Worm (Caenorhabditis elegans): ENCODE data around the gene lgg-2.
"Not testable (repeated sequence)": the region's sequence is repeated elsewhere in the genome, so short reads cannot be mapped to it uniquely, and the experiment has no call there.

lgg-2 gene

ce11 chrIV:10966359-10966758 lies 30.7 kb upstream of the lgg-2 start, which contains the start of the genes aqp-3 and Y69E1A.8:
TSS of gene aqp-3 (minus strand) at chrIV:10966459.
TSS of gene Y69E1A.8 (plus strand) at chrIV:10966604.
- TF ChIP-seq ceh-30 (tag; optimal IDR thresholded peaks at IDR 0.05): no peak
- TF ChIP-seq F13H6.1 (tag; optimal IDR thresholded peaks at IDR 0.05): no peak
- TF ChIP-seq ceh-2 (tag; optimal IDR thresholded peaks at IDR 0.05): no peak

ce11 chrIV:10964688-10965087 lies 29.0 kb upstream of the lgg-2 start:
- TF ChIP-seq nfya-1 (tag; optimal IDR thresholded peaks at IDR 0.05) (no peak), Y22D7AL.16 (tag; optimal IDR thresholded peaks at IDR 0.05) (no peak)

DNA sequence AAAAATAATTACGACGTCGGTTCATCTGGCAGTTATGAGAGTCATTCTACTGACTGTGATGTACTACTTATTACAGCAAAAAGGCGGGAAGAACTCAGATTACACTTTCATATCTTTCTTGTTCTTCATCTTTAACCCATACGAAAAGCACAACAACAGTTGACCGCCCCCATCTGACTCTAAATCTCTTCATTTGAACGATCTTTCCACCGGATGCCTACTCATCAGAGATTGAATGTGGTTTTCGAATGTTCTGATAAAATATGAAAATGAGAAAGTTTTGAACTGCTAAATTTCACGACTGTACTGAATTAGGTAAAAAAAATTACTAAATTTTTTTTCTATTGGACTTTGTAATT lies 22.5 kb upstream of the lgg-2 start, which contains the start of gene sri-19:
TSS of gene sri-19 (plus strand) at position 143 of the 359 bp plus-strand sequence.
- TF ChIP-seq gmeb-2 (tag; optimal IDR thresholded peaks at IDR 0.05) (no peak), pqm-1 (tag; optimal IDR thresholded peaks at IDR 0.05) (no peak), eyg-1 (tag; optimal IDR thresholded peaks at IDR 0.05) (no peak), elt-4 (tag; optimal IDR thresholded peaks at IDR 0.05) (no peak), F13H6.1 (tag; optimal IDR thresholded peaks at IDR 0.05) (no peak), C08G9.2 (tag; optimal IDR thresholded peaks at IDR 0.05) (no peak), ceh-19 (GFP tag; optimal IDR thresholded peaks at IDR 0.05) (no peak), sox-4 (tag; optimal IDR thresholded peaks at IDR 0.05) (no peak), ceh-34 (tag; optimal IDR thresholded peaks at IDR 0.05) (no peak), nhr-232 (tag; optimal IDR thresholded peaks at IDR 0.05) (no peak), sox-2 (GFP tag; IDR thresholded peaks at IDR 0.05) (no peak), ttx-3 (tag; optimal IDR thresholded peaks at IDR 0.05) (no peak)

ce11 chrIV:10957583-10958229 lies 22.0 kb upstream of the lgg-2 start, which contains the start of gene Y69E1A.5:
TSS of gene Y69E1A.5 (minus strand) at chrIV:10957655.
- TF ChIP-seq T23F11.4 (GFP tag; optimal IDR thresholded peaks at IDR 0.05) (no peak), unc-55 (GFP tag; optimal IDR thresholded peaks at IDR 0.05) (peak; percentile 14), che-1 (tag; optimal IDR thresholded peaks at IDR 0.05) (no peak), unc-3 (GFP tag; conservative IDR thresholded peaks at IDR 0.05) (no peak), unc-3 (tag; optimal IDR thresholded peaks at IDR 0.05) (no peak), sox-2 (GFP tag; IDR thresholded peaks at IDR 0.05) (no peak), dmd-4 (tag; optimal IDR thresholded peaks at IDR 0.05; ENCODE audit: borderline replicate concordance) (no peak), nfya-1 (tag; optimal IDR thresholded peaks at IDR 0.05) (no peak), tbx-2 (tag; optimal IDR thresholded peaks at IDR 0.05) (peak; percentile 22), fax-1 (tag; optimal IDR thresholded peaks at IDR 0.05) (no peak), ceh-14 (tag; optimal IDR thresholded peaks at IDR 0.05) (no peak), Y22D7AL.16 (tag; optimal IDR thresholded peaks at IDR 0.05) (no peak), elt-4 (tag; optimal IDR thresholded peaks at IDR 0.05) (no peak), unc-86 (tag; optimal IDR thresholded peaks at IDR 0.05) (no peak), pha-4 (tag; optimal IDR thresholded peaks at IDR 0.05) (no peak), mec-3 (tag; optimal IDR thresholded peaks at IDR 0.05; ENCODE audit: borderline replicate concordance) (no peak), hlh-8 (tag; optimal IDR thresholded peaks at IDR 0.05) (no peak), hlh-15 (tag; optimal IDR thresholded peaks at IDR 0.05) (no peak), eyg-1 (tag; optimal IDR thresholded peaks at IDR 0.05) (no peak)

ce11 chrIV:10954955-10955354 lies 19.3 kb upstream of the lgg-2 start, which contains the start of gene Y69E1A.4:
TSS of gene Y69E1A.4 (plus strand) at chrIV:10955255.
- not testable (repeated sequence) for TF ChIP-seq elt-2 (tag; optimal IDR thresholded peaks at IDR 0.05); unc-55 (GFP tag; optimal IDR thresholded peaks at IDR 0.05); eyg-1 (tag; optimal IDR thresholded peaks at IDR 0.05)

DNA sequence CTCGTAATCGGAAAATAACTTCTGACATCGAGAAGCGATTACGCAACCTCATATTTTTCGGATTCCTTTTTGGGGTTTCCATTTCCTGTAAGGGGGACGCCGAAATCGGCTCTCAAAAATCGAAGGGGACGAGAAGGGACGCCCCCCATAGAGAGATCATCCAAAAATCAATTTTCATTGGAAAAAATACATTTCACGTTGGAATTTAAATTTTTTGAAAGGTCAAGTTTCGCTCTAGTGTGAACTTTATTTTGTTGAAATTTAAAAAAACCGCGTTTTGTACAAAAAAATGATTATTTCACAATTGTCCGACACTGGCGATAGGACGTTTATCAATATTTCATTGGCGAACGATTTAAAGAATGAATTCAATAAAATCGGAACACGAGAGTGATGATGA lies 16.3 kb upstream of the lgg-2 start, which contains the start of gene Y69E1A.3:
TSS of gene Y69E1A.3 (plus strand) at position 301 of the 400 bp plus-strand sequence.
- TF ChIP-seq nhr-232 (tag; optimal IDR thresholded peaks at IDR 0.05): no peak
- TF ChIP-seq ceh-19 (GFP tag; optimal IDR thresholded peaks at IDR 0.05): no peak
- TF ChIP-seq ceh-24 (tag; optimal IDR thresholded peaks at IDR 0.05): no peak
- TF ChIP-seq hlh-15 (tag; optimal IDR thresholded peaks at IDR 0.05): no peak

All from whole organism, late embryonic.